Fruit fly (Drosophila melanogaster) whole organism, embryonic: ENCODE data around the gene CG32161.

ENCODE experiments used
- Adf1 ChIP-seq: fragments of 200-800 bp; sonication (Bioruptor generic); IDR thresholded peaks from 2 replicates; pipeline ENCODE4 v1.3.6; 2022; ENCODE audit warnings: missing biosample characterization, missing genetic modification characterization
- Awh ChIP-seq: fragments of 200-800 bp; sonication (Bioruptor generic); IDR thresholded peaks from 2 replicates; pipeline ENCODE4, ENCODE4 v1.3.6; 2022; ENCODE audit warnings: missing biosample characterization, missing genetic modification characterization
- CG10209 ChIP-seq: fragments of 200-800 bp; sonication (Bioruptor generic); optimal IDR thresholded peaks from 3 replicates; lab custom pipeline; 2017; ENCODE audit warnings: missing biosample characterization, mild to moderate bottlenecking, missing genetic modification characterization, missing genetic modification reagents
- CG10321 ChIP-seq: fragments of 200-800 bp; sonication (Bioruptor generic); IDR thresholded peaks from 2 replicates; pipeline ENCODE4 v1.3.6; 2022; ENCODE audit warnings: missing biosample characterization, missing genetic modification characterization
- CG10543 ChIP-seq: fragments of 200-800 bp; sonication (Bioruptor generic); optimal IDR thresholded peaks from 3 replicates; lab custom pipeline; 2017; ENCODE audit warnings: missing biosample characterization, mild to moderate bottlenecking, missing genetic modification characterization, moderate library complexity
- CG12769 ChIP-seq: fragments of 200-800 bp; sonication (Bioruptor generic); optimal IDR thresholded peaks from 2 replicates; lab custom pipeline; 2019; ENCODE audit warnings: missing biosample characterization, mild to moderate bottlenecking, missing genetic modification characterization, moderate library complexity
- CG13287 ChIP-seq: fragments of 200-800 bp; sonication (Bioruptor generic); IDR thresholded peaks from 2 replicates; pipeline ENCODE4 v1.3.6; 2022; ENCODE audit warnings: missing biosample characterization, missing genetic modification characterization; ENCODE audit not compliant: partially characterized antibody
- CG15269 ChIP-seq: fragments of 200-800 bp; sonication (Bioruptor generic); optimal IDR thresholded peaks from 2 replicates; lab custom pipeline; 2018; ENCODE audit warnings: missing biosample characterization, mild to moderate bottlenecking, missing genetic modification characterization, moderate library complexity
- CG17328 ChIP-seq: fragments of 200-800 bp; sonication (Bioruptor generic); IDR thresholded peaks from 2 replicates; pipeline ENCODE4 v1.3.6; 2022; ENCODE audit warnings: missing biosample characterization, missing genetic modification characterization
- CG18599 ChIP-seq: fragments of 200-800 bp; sonication (Bioruptor generic); optimal IDR thresholded peaks from 3 replicates; lab custom pipeline; 2017; ENCODE audit warnings: missing biosample characterization, missing genetic modification characterization, mild to moderate bottlenecking, moderate library complexity, missing genetic modification reagents
- CG2199 ChIP-seq: fragments of 200-800 bp; sonication (Bioruptor generic); IDR thresholded peaks from 3 replicates; pipeline ENCODE4 v1.3.6; 2022; ENCODE audit warnings: missing biosample characterization, missing genetic modification characterization
- CG31224 ChIP-seq: fragments of 200-800 bp; sonication (Bioruptor generic); IDR thresholded peaks from 2 replicates; pipeline ENCODE4 v1.3.6; 2022; ENCODE audit warnings: missing biosample characterization, missing genetic modification characterization
- CG33213 ChIP-seq: fragments of 200-800 bp; sonication (Bioruptor generic); optimal IDR thresholded peaks from 3 replicates; lab custom pipeline; 2016; ENCODE audit warnings: missing biosample characterization, missing genetic modification characterization
- CG34224 ChIP-seq: fragments of 200-800 bp; sonication (Bioruptor generic); IDR thresholded peaks from 3 replicates; pipeline ENCODE4 v1.3.6; 2022; ENCODE audit warnings: missing biosample characterization, missing genetic modification characterization; ENCODE audit not compliant: partially characterized antibody
- CG6175 ChIP-seq: fragments of 200-800 bp; sonication (Bioruptor generic); IDR thresholded peaks from 3 replicates; pipeline ENCODE4 v1.3.6; 2022; ENCODE audit warnings: missing biosample characterization, missing genetic modification characterization
- CG8290 ChIP-seq, 3 experiments: fragments of 200-800 bp; sonication (Bioruptor generic); optimal IDR thresholded peaks; 2 replicates each; lab custom pipeline; 2016 to 2019; ENCODE audit warnings: missing biosample characterization in 3 of 3, missing genetic modification characterization in 3 of 3, mild to moderate bottlenecking in 2 of 3, moderate library complexity in 1 of 3
- CTCF ChIP-seq: fragments of 200-800 bp; sonication (Bioruptor generic); optimal IDR thresholded peaks from 2 replicates; lab custom pipeline; 2017; ENCODE audit warnings: missing biosample characterization, mild to moderate bottlenecking, missing genetic modification characterization, moderate library complexity
- D19B ChIP-seq: fragments of 200-800 bp; sonication (Bioruptor generic); optimal IDR thresholded peaks from 2 replicates; lab custom pipeline; 2017; ENCODE audit warnings: missing biosample characterization, mild to moderate bottlenecking, missing genetic modification characterization
- Deaf1 ChIP-seq: fragments of 200-800 bp; optimal IDR thresholded peaks from 3 replicates; lab custom pipeline; 2019; ENCODE audit warnings: missing biosample characterization, mild to moderate bottlenecking, missing genetic modification characterization, moderate library complexity
- Fer3 ChIP-seq: fragments of 200-800 bp; sonication (Bioruptor generic); optimal IDR thresholded peaks from 2 replicates; lab custom pipeline; 2018; ENCODE audit warnings: missing biosample characterization, mild to moderate bottlenecking, missing genetic modification characterization, moderate library complexity
- HmgZ ChIP-seq: fragments of 200-800 bp; sonication (Bioruptor generic); optimal IDR thresholded peaks from 2 replicates; lab custom pipeline; 2018; ENCODE audit warnings: missing biosample characterization, mild to moderate bottlenecking, missing genetic modification characterization
- Nf-YC ChIP-seq: fragments of 200-800 bp; optimal IDR thresholded peaks from 3 replicates; lab custom pipeline; 2019; ENCODE audit warnings: missing biosample characterization, mild to moderate bottlenecking, missing genetic modification characterization, moderate library complexity
- Pdp1 ChIP-seq, 2 experiments: fragments of 200-800 bp; sonication (Bioruptor generic); optimal IDR thresholded peaks; 3 replicates each; lab custom pipeline; 2016; ENCODE audit warnings: missing biosample characterization in 2 of 2, missing genetic modification characterization in 2 of 2, mild to moderate bottlenecking in 1 of 2, moderate library complexity in 1 of 2
- Six4 ChIP-seq: fragments of 200-800 bp; sonication (Bioruptor generic); optimal IDR thresholded peaks from 2 replicates; lab custom pipeline; 2016; ENCODE audit warnings: missing biosample characterization, missing genetic modification characterization
- Trl ChIP-seq, 3 experiments: fragments of >200 bp in 2 of 3; fragments of 200-800 bp in 1 of 3; sonication (Bioruptor generic) in 1 of 3; optimal IDR thresholded peaks; 2 replicates in 1 of 3; 3 replicates in 2 of 3; lab custom pipeline; 2016 to 2017; ENCODE audit warnings: missing biosample characterization in 1 of 3, missing genetic modification characterization in 1 of 3
- abd-A ChIP-seq: fragments of 200-800 bp; sonication (Bioruptor generic); optimal IDR thresholded peaks from 3 replicates; lab custom pipeline; 2019; ENCODE audit warnings: missing biosample characterization, mild to moderate bottlenecking, missing genetic modification characterization, moderate library complexity
- bbx ChIP-seq: fragments of 200-800 bp; sonication (Bioruptor generic); IDR thresholded peaks from 2 replicates; pipeline ENCODE4 v1.3.6; 2022; ENCODE audit warnings: missing biosample characterization, missing genetic modification characterization; ENCODE audit not compliant: partially characterized antibody
- btn ChIP-seq: fragments of 200-800 bp; sonication (Bioruptor generic); optimal IDR thresholded peaks from 2 replicates; lab custom pipeline; 2016; ENCODE audit warnings: missing biosample characterization, missing genetic modification characterization
- cg ChIP-seq: fragments of 200-800 bp; sonication (Bioruptor generic); optimal IDR thresholded peaks from 3 replicates; lab custom pipeline; 2019; ENCODE audit warnings: missing biosample characterization, mild to moderate bottlenecking, missing genetic modification characterization, moderate library complexity
- chinmo ChIP-seq: fragments of 200-800 bp; sonication (Bioruptor generic); IDR thresholded peaks from 4 replicates; pipeline ENCODE4 v1.3.6; 2022; ENCODE audit warnings: missing biosample characterization, missing genetic modification characterization; ENCODE audit not compliant: partially characterized antibody
- ftz-f1 ChIP-seq: fragments of 200-800 bp; sonication (Bioruptor generic); optimal IDR thresholded peaks from 2 replicates; lab custom pipeline; 2016; ENCODE audit warnings: missing biosample characterization, missing genetic modification characterization
- gem ChIP-seq: fragments of 200-800 bp; sonication (Bioruptor generic); optimal IDR thresholded peaks from 2 replicates; lab custom pipeline; 2019; ENCODE audit warnings: missing biosample characterization, mild to moderate bottlenecking, missing genetic modification characterization, moderate library complexity
- grn ChIP-seq: fragments of 200-800 bp; sonication (Bioruptor generic); optimal IDR thresholded peaks from 3 replicates; lab custom pipeline; 2017; ENCODE audit warnings: missing biosample characterization, missing genetic modification characterization
- gro ChIP-seq: fragments of 200-800 bp; sonication (Bioruptor generic); optimal IDR thresholded peaks from 2 replicates; lab custom pipeline; 2016; ENCODE audit warnings: missing biosample characterization, missing genetic modification characterization
- mam ChIP-seq: fragments of 200-800 bp; sonication (Bioruptor generic); optimal IDR thresholded peaks from 3 replicates; lab custom pipeline; 2016; ENCODE audit warnings: missing biosample characterization, missing genetic modification characterization
- pan ChIP-seq, 4 experiments: fragments of >200 bp in 3 of 4; fragments of 200-800 bp in 1 of 4; sonication (Bioruptor generic) in 1 of 4; optimal IDR thresholded peaks in 3 of 4; IDR thresholded peaks in 1 of 4; 2 replicates each; pipeline versions ENCODE4 v1.3.6 to Lab custom; 2017 to 2022; ENCODE audit warnings: missing biosample characterization in 2 of 4, missing genetic modification characterization in 2 of 4, mixed read lengths in 1 of 4
- rib ChIP-seq: fragments of 200-800 bp; sonication (Bioruptor generic); IDR thresholded peaks from 2 replicates; pipeline ENCODE4 v1.3.6; 2022; ENCODE audit warnings: missing biosample characterization, missing genetic modification characterization
- sd ChIP-seq: fragments of 200-800 bp; sonication (Bioruptor generic); optimal IDR thresholded peaks from 3 replicates; lab custom pipeline; 2018; ENCODE audit warnings: missing biosample characterization, mild to moderate bottlenecking, missing genetic modification characterization, moderate library complexity
- sob ChIP-seq: fragments of 200-800 bp; sonication (Bioruptor generic); IDR thresholded peaks from 2 replicates; pipeline ENCODE4 v1.3.6; 2022; ENCODE audit warnings: missing biosample characterization, missing genetic modification characterization
- sr ChIP-seq: fragments of 200-800 bp; sonication (Bioruptor generic); IDR thresholded peaks from 3 replicates; pipeline ENCODE4 v1.3.6; 2022; ENCODE audit warnings: missing biosample characterization, missing genetic modification characterization
- ttk ChIP-seq: fragments of 200-800 bp; sonication (Bioruptor generic); IDR thresholded peaks from 2 replicates; pipeline ENCODE4 v2.1.2; 2022; ENCODE audit warnings: missing biosample characterization, missing genetic modification characterization
- vvl ChIP-seq: fragments of 200-800 bp; sonication (Bioruptor generic); IDR thresholded peaks from 2 replicates; pipeline ENCODE4 v1.3.6; 2022; ENCODE audit warnings: missing biosample characterization, missing genetic modification characterization

The CG32161 gene

DNA sequence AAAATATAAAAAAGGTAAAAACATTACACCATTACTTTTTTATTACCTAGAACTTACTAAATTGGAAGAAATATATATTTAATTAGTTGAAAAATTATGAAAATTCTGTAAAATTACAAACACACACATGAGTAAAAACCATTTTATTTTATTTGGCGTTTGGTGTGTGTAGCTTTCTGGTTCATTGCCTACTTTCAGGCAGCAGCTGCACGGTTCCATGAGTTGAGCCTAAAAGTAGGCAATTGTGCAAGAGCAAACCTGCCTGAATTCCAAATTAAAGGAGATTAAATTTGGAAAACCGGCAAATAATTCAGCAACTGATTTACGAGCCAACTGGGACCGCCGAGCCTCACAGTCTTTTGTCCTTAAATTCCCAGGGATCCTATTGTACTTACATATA, 29.5 kb downstream of the CG32161 start:
- TF ChIP-seq bbx (GFP tag; lab: Robert Waterston, UW) (0 out of 2 replicates have a peak, but pooled peaks have one; percentile 16), cg (GFP tag; lab: Kevin White, UChicago) (peak; percentile 74), CTCF (GFP tag; lab: Kevin White, UChicago) (peak; percentile 80), Six4 (GFP tag; lab: Kevin White, UChicago) (no peak), CG2199 (GFP tag; lab: Robert Waterston, UW) (peak; percentile 86), HmgZ (tag; lab: Kevin White, UChicago) (peak; percentile 9), CG10209 (GFP tag; lab: Kevin White, UChicago) (no peak), CG18599 (GFP tag; lab: Kevin White, UChicago) (no peak), vvl (GFP tag; lab: Robert Waterston, UW) (0 out of 2 replicates have a peak, but pooled peaks have one; percentile 8), gem (no peak), CG8290 (GFP tag; optimal IDR thresholded peaks at IDR 0.05; lab: Kevin White, UChicago) (no peak), CG8290 (tag; optimal IDR thresholded peaks at IDR 0.05; lab: Kevin White, UChicago) (peak in 1 of 2 experiments; percentile 27)
- TF ChIP-seq, all 482 proteins: peak for 7

DNA sequence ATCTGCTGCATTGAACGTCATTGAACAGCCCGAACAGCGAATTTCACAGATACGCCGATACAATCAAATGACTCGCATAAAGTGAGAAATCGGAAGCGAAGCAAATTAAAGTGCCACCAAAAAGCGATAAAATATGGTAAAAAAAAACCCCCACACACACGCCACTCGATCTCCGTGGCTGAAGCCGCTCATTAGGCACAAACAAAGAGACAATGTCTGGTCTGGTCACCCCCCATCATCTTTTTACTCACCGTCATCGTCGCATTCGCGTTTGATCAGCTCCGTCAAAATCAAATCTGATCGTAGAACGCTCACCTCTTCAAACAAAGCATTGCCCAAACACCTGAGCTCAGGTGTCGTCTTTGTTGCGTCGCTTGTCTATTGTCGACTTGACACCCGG, 29.9 kb downstream of the CG32161 start:
- TF ChIP-seq CG6175 (GFP tag; lab: Robert Waterston, UW) (peak; percentile 31; the same call in 1 of the 3 replicates), sr (GFP tag; lab: Robert Waterston, UW) (0 out of 3 replicates have a peak, but pooled peaks have one; percentile 30), Awh (GFP tag; lab: Robert Waterston, UW) (peak; percentile 74), grn (GFP tag; lab: Kevin White, UChicago) (peak; percentile 15), chinmo (GFP tag; lab: Robert Waterston, UW) (peak; percentile 78; the same call in 2 of the 4 replicates), pan (optimal IDR thresholded peaks at IDR 0.05; lab: Kevin White, UChicago) (no peak), pan (GFP tag; optimal IDR thresholded peaks at IDR 0.05 in 1 of 2, IDR thresholded peaks at IDR 0.05 in 1 of 2) (no peak), HmgZ (tag; lab: Kevin White, UChicago) (no peak)

DNA sequence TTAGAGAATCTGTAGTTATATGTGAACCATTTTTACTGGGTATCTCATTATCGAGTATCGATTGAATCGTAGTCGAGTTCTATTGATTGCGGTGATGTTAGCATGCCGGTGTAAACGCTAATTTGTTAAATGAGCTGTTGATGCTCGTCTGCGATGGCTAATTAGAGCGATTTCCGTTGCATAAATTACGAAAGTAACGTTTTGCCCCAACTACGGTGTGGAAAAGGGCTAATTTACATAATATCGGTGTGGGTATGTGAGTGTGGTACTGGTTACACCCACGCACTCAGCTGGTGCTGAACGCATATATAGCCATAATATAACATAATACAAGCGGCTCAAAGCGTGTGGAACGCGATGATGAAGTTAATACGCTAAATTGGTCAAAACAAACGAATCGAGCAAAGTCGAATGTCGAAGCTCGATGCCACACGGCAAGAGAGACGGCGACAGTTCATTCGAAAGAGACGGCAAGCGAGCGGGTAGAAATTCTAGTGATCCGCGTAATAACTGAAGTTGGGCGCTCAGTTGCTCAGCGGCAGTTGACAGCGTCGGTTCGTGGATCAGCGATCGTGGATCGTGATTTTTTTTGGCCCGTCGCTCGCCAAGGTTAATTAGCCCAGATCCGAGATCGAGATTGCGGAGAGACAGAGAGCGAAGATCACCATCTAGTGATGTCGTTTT, 30.9 kb downstream of the CG32161 start, which contains the start of gene CG32170:
Gene CG32170 (plus strand): TSS at position 525 of the 684 bp plus-strand sequence.
- TF ChIP-seq Adf1 (GFP tag; lab: Robert Waterston, UW) (peak; percentile 45; the same call in 1 of the 2 replicates), gro (GFP tag; lab: Kevin White, UChicago) (peak; percentile 57), sd (tag; lab: Kevin White, UChicago) (peak; percentile 45), Awh (GFP tag; lab: Robert Waterston, UW) (peak; percentile 78), ftz-f1 (GFP tag; lab: Kevin White, UChicago) (peak; percentile 80), Nf-YC (tag; lab: Kevin White, UChicago) (peak; percentile 23), vvl (GFP tag; lab: Robert Waterston, UW) (peak; percentile 84), Fer3 (no peak), CG13287 (GFP tag; lab: Robert Waterston, UW) (peak; percentile 27; the same call in 1 of the 2 replicates), CG10321 (GFP tag; lab: Robert Waterston, UW) (peak; percentile 89), CG12769 (tag; lab: Kevin White, UChicago) (peak; percentile 2), CG31224 (GFP tag; lab: Robert Waterston, UW) (peak; percentile 78), CG8290 (GFP tag; optimal IDR thresholded peaks at IDR 0.05; lab: Kevin White, UChicago) (no peak), CG8290 (tag; optimal IDR thresholded peaks at IDR 0.05; lab: Kevin White, UChicago) (peak in 1 of 2 experiments; percentile 19), CG34224 (GFP tag; lab: Robert Waterston, UW) (no peak), Deaf1 (tag; lab: Kevin White, UChicago) (peak; percentile 56), CG33213 (GFP tag; lab: Kevin White, UChicago) (no peak), btn (GFP tag; lab: Kevin White, UChicago) (no peak), Pdp1 (GFP tag; optimal IDR thresholded peaks at IDR 0.05; lab: Kevin White, UChicago) (peak in 1 of 2 experiments; percentile 22), CG10543 (GFP tag; lab: Kevin White, UChicago) (peak; percentile 60), D19B (GFP tag; lab: Kevin White, UChicago) (peak; percentile 33), abd-A (tag; lab: Kevin White, UChicago) (peak; percentile 81), mam (no peak), rib (GFP tag; lab: Robert Waterston, UW) (peak; percentile 54; the same call in 1 of the 2 replicates), sob (GFP tag; lab: Robert Waterston, UW) (peak; percentile 10; the same call in 1 of the 2 replicates), CG17328 (GFP tag; lab: Robert Waterston, UW) (no peak), CG15269 (tag; lab: Kevin White, UChicago) (peak; percentile 51), sr (GFP tag; lab: Robert Waterston, UW) (0 out of 3 replicates have a peak, but pooled peaks have one; percentile 27), Trl (optimal IDR thresholded peaks at IDR 0.05; lab: Kevin White, UChicago) (peak in 1 of 2 experiments; percentile 11), Trl (GFP tag; optimal IDR thresholded peaks at IDR 0.05; lab: Kevin White, UChicago) (no peak), ttk (GFP tag; lab: Robert Waterston, UW) (no peak)
